ENCODE assay signal across 3 fruit fly cellular contexts in genomic region chr3R:10550139-10550538, dm6.
TF ChIP-seq lines count a peak whose summit lies in the region.

No protein-coding gene starts in this region.

TF ChIP-seq in whole organism, embryonic, 481 proteins besides CTCF, POLR2A, EP300 and RAD21 (continued from another document):
- TF ChIP-seq usp (GFP tag; optimal IDR thresholded peaks at IDR 0.05; lab: Kevin White, UChicago) (no peak), CG1792 (GFP tag; optimal IDR thresholded peaks at IDR 0.05; lab: Kevin White, UChicago) (no peak), lbe (GFP tag; optimal IDR thresholded peaks at IDR 0.05; lab: Kevin White, UChicago) (peak; percentile 24), chinmo (GFP tag; IDR thresholded peaks at IDR 0.05; lab: Robert Waterston, UW; ENCODE audit: partially characterized antibody) (no peak), CG17568 (GFP tag; optimal IDR thresholded peaks at IDR 0.05; lab: Kevin White, UChicago) (no peak), NC2α (GFP tag; optimal IDR thresholded peaks at IDR 0.05; lab: Kevin White, UChicago) (no peak)

TF ChIP-seq in whole organism, prepupa, 60 proteins besides CTCF, POLR2A, EP300 and RAD21 (continued from another document):
- TF ChIP-seq salr (GFP tag; optimal IDR thresholded peaks at IDR 0.05; lab: Kevin White, UChicago) (peak; percentile 31 to 50), CG9139 (GFP tag; optimal IDR thresholded peaks at IDR 0.05; lab: Kevin White, UChicago) (peak; percentile 57), Hr38 (GFP tag; optimal IDR thresholded peaks at IDR 0.05; lab: Kevin White, UChicago) (no peak), CG8119 (GFP tag; IDR thresholded peaks at IDR 0.05; lab: Robert Waterston, UW) (no peak), Eip93F (GFP tag; optimal IDR thresholded peaks at IDR 0.05; lab: Kevin White, UChicago) (no peak), OdsH (GFP tag; optimal IDR thresholded peaks at IDR 0.05; lab: Kevin White, UChicago) (peak; percentile 69), CG11762 (GFP tag; optimal IDR thresholded peaks at IDR 0.05; lab: Kevin White, UChicago; ENCODE audit: insufficient read depth) (peak; percentile 19), vri (GFP tag; optimal IDR thresholded peaks at IDR 0.05; lab: Kevin White, UChicago) (peak; percentile 7), CG1621 (tag; optimal IDR thresholded peaks at IDR 0.05; lab: Kevin White, UChicago) (peak; percentile 54), CG31627 (GFP tag; optimal IDR thresholded peaks at IDR 0.05; lab: Kevin White, UChicago) (peak; percentile 63), lz (GFP tag; optimal IDR thresholded peaks at IDR 0.05; lab: Kevin White, UChicago) (peak; percentile 66), achi (GFP tag; optimal IDR thresholded peaks at IDR 0.05; lab: Kevin White, UChicago) (peak; percentile 66), CG8319 (GFP tag; optimal IDR thresholded peaks at IDR 0.05; lab: Kevin White, UChicago) (peak; percentile 48), Eip78C (GFP tag; lab: Kevin White, UChicago) (peak; percentile 91), dac (GFP tag; optimal IDR thresholded peaks at IDR 0.05; lab: Kevin White, UChicago) (no peak), CG6792 (GFP tag; optimal IDR thresholded peaks at IDR 0.05; lab: Kevin White, UChicago) (peak; percentile 71), topi (GFP tag; optimal IDR thresholded peaks at IDR 0.05; lab: Kevin White, UChicago) (peak; percentile 68), Sox15 (GFP tag; optimal IDR thresholded peaks at IDR 0.05; lab: Kevin White, UChicago) (peak; percentile 58), fkh (GFP tag; optimal IDR thresholded peaks at IDR 0.05; lab: Kevin White, UChicago) (no peak), eg (GFP tag; IDR thresholded peaks at IDR 0.05; lab: Robert Waterston, UW) (peak; percentile 46; the same call in 1 of the 3 replicates), CG4318 (GFP tag; optimal IDR thresholded peaks at IDR 0.05; lab: Kevin White, UChicago) (no peak), CG6808 (GFP tag; optimal IDR thresholded peaks at IDR 0.05; lab: Kevin White, UChicago) (peak; percentile 61), Eip75B (GFP tag; optimal IDR thresholded peaks at IDR 0.05; lab: Kevin White, UChicago) (peak; percentile 77), Lpt (GFP tag; optimal IDR thresholded peaks at IDR 0.05; lab: Kevin White, UChicago) (peak; percentile 6), CG16779 (tag; optimal IDR thresholded peaks at IDR 0.05; lab: Kevin White, UChicago) (peak; percentile 29), CG11902 (GFP tag; optimal IDR thresholded peaks at IDR 0.05; lab: Kevin White, UChicago) (peak; percentile 52), net (GFP tag; optimal IDR thresholded peaks at IDR 0.05; lab: Kevin White, UChicago) (peak; percentile 54), CG32006 (GFP tag; optimal IDR thresholded peaks at IDR 0.05; lab: Kevin White, UChicago) (peak; percentile 42), Ets96B (tag; optimal IDR thresholded peaks at IDR 0.05; lab: Kevin White, UChicago) (peak; percentile 72), CG10631 (GFP tag; optimal IDR thresholded peaks at IDR 0.05; lab: Kevin White, UChicago) (peak; percentile 64), Met (GFP tag; optimal IDR thresholded peaks at IDR 0.05; lab: Kevin White, UChicago) (peak; percentile 76), CG34406 (GFP tag; optimal IDR thresholded peaks at IDR 0.05; lab: Kevin White, UChicago) (peak; percentile 64), dsx (GFP tag; optimal IDR thresholded peaks at IDR 0.05; lab: Kevin White, UChicago; ENCODE audit: poor library complexity, severe bottlenecking) (peak; percentile 58), CG11294 (GFP tag; IDR thresholded peaks at IDR 0.05; lab: Robert Waterston, UW) (no peak), Hr39 (GFP tag; optimal IDR thresholded peaks at IDR 0.05; lab: Kevin White, UChicago) (peak; percentile 65), Gug (GFP tag; IDR thresholded peaks at IDR 0.05; lab: Robert Waterston, UW) (no peak)

TF ChIP-seq in whole organism, wandering third instar larva, 38 proteins besides CTCF, POLR2A, EP300 and RAD21 (continued from another document):
- peak; percentile 23 for TF ChIP-seq dmrt93B (GFP tag; optimal IDR thresholded peaks at IDR 0.05; lab: Kevin White, UChicago)
